Worm (Caenorhabditis elegans) whole organism, L3 larva: ENCODE results near the gene C40H5.2.

ENCODE experiments used
- ceh-28 ChIP-seq: fragments of 150-350 bp; optimal IDR thresholded peaks from 2 replicates; lab custom pipeline; 2014; ENCODE audit warnings: missing biosample characterization, missing genetic modification reagents, missing genetic modification characterization
- mdl-1 ChIP-seq: fragments of 150-350 bp; optimal IDR thresholded peaks from 2 replicates; lab custom pipeline; 2014; ENCODE audit warnings: missing biosample characterization, missing genetic modification characterization
- nhr-23 ChIP-seq: fragments of 150-350 bp; optimal IDR thresholded peaks from 2 replicates; lab custom pipeline; 2014; ENCODE audit warnings: missing biosample characterization, missing genetic modification reagents, missing genetic modification characterization
- nhr-237 ChIP-seq: fragments of 150-350 bp; optimal IDR thresholded peaks from 2 replicates; lab custom pipeline; 2014; ENCODE audit warnings: missing biosample characterization, missing genetic modification characterization
- nhr-77 ChIP-seq: fragments of 150-350 bp; optimal IDR thresholded peaks from 2 replicates; lab custom pipeline; 2014; ENCODE audit warnings: missing biosample characterization, missing genetic modification characterization
- pha-4 ChIP-seq: fragments of 150-350 bp; optimal IDR thresholded peaks from 2 replicates; lab custom pipeline; 2014; ENCODE audit warnings: missing biosample characterization, missing genetic modification reagents, missing genetic modification characterization
- skn-1 ChIP-seq: fragments of 150-350 bp; optimal IDR thresholded peaks from 2 replicates; lab custom pipeline; 2014; ENCODE audit warnings: missing biosample characterization, missing genetic modification characterization
- ztf-11 ChIP-seq: fragments of 150-350 bp; optimal IDR thresholded peaks from 2 replicates; lab custom pipeline; 2014; ENCODE audit warnings: missing biosample characterization, missing genetic modification characterization
- ztf-4 ChIP-seq: fragments of 150-350 bp; optimal IDR thresholded peaks from 2 replicates; lab custom pipeline; 2014; ENCODE audit warnings: missing biosample characterization, missing genetic modification characterization

DNA sequence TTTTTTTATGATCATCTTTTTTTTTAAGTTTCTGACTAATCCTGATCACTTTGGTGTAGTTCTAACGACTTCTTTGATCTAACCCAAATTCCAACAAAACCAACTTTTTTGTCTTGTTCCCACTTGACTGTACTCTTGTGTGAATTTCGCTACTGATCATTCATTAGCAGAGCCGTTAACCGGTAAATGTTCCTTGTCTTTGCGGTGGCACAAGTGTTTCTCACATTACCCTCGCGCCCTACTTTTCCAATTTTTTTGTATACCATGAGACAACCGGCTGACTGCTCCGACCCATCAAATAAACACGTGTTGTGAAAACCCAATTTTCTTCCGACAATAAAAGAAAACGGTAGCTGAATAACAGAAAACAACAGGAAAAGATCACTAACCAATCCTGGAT, 13.1 kb upstream of the C40H5.2 start:
- TF ChIP-seq ztf-11 (tag; lab: Kevin White, UChicago) (no peak), ztf-4 (tag; lab: Kevin White, UChicago) (no peak), nhr-77 (tag; lab: Kevin White, UChicago) (no peak), skn-1 (tag; lab: Kevin White, UChicago) (no peak), nhr-23 (tag; lab: Kevin White, UChicago) (no peak), pha-4 (tag; lab: Kevin White, UChicago) (no peak), nhr-237 (tag; lab: Kevin White, UChicago) (no peak), ceh-28 (tag; lab: Kevin White, UChicago) (no peak), mdl-1 (tag; lab: Kevin White, UChicago) (no peak)
